Worm (Caenorhabditis elegans): ENCODE results near the gene alh-10.

alh-10 gene

ce11 chrX:7100290-7100689, 43.2 kb downstream of the alh-10 start, which contains the start of gene C36B7.6:
C36B7.6 (minus strand) TSS chrX:7100338.
- TF ChIP-seq hlh-30 (tag; optimal IDR thresholded peaks at IDR 0.05; ENCODE audit: insufficient read depth) (peak; percentile 43), zip-2 (tag; optimal IDR thresholded peaks at IDR 0.05) (no peak), nhr-41 (GFP tag; IDR thresholded peaks at IDR 0.05) (no peak), pha-4 (GFP tag; IDR thresholded peaks at IDR 0.05) (no peak), pha-4 (tag; optimal IDR thresholded peaks at IDR 0.05) (peak; percentile 55), nhr-28 (tag; optimal IDR thresholded peaks at IDR 0.05) (peak; percentile 55), F49E8.2 (tag; optimal IDR thresholded peaks at IDR 0.05; ENCODE audit: borderline replicate concordance) (no peak), F44E2.7 (GFP tag; IDR thresholded peaks at IDR 0.05) (no peak), pqm-1 (tag; optimal IDR thresholded peaks at IDR 0.05) (peak; percentile 17)

- peak; percentile 66 for TF ChIP-seq aha-1 (tag)
- TF ChIP-seq nhr-28 (tag; optimal IDR thresholded peaks at IDR 0.05): no peak
- TF ChIP-seq unc-62 (GFP tag; optimal IDR thresholded peaks at IDR 0.05 in 1 of 2): peak in 1 of 2 experiments; percentile 55
- TF ChIP-seq unc-62 (tag; optimal IDR thresholded peaks at IDR 0.05): no peak
Observed at ce11 chrX:7099049-7099448, 44.4 kb downstream of the alh-10 start.

ce11 chrX:7096349-7096748, 47.1 kb downstream of the alh-10 start, which contains the start of gene C36B7.5:
C36B7.5 (minus strand) TSS chrX:7096449.
- TF ChIP-seq nhr-76 (tag; optimal IDR thresholded peaks at IDR 0.05) (no peak), aha-1 (tag) (peak; percentile 64)
